Fruit fly (Drosophila melanogaster) whole organism, embryonic: ENCODE measurements around the gene CG44158.

Experiments
- Atf-2 ChIP-seq: fragments of 200-800 bp; sonication (Bioruptor generic); optimal IDR thresholded peaks from 2 replicates; lab custom pipeline; 2016; ENCODE audit warnings: missing biosample characterization, missing genetic modification characterization
- Awh ChIP-seq: fragments of 200-800 bp; sonication (Bioruptor generic); IDR thresholded peaks from 2 replicates; pipeline ENCODE4, ENCODE4 v1.3.6; 2022; ENCODE audit warnings: missing biosample characterization, missing genetic modification characterization
- B-H1 ChIP-seq: fragments of 200-800 bp; sonication (Bioruptor generic); IDR thresholded peaks from 3 replicates; pipeline ENCODE4 v1.3.6; 2022; ENCODE audit warnings: missing biosample characterization, missing genetic modification characterization
- Bdp1 ChIP-seq: fragments of 200-800 bp; sonication (Bioruptor generic); optimal IDR thresholded peaks from 3 replicates; lab custom pipeline; 2016; ENCODE audit warnings: missing biosample characterization, missing genetic modification characterization
- CG1024 ChIP-seq: fragments of 200-800 bp; sonication (Bioruptor generic); IDR thresholded peaks from 2 replicates; pipeline ENCODE4 v1.3.6; 2022; ENCODE audit warnings: missing biosample characterization, missing genetic modification characterization
- CG10959 ChIP-seq: fragments of 200-800 bp; sonication (Bioruptor generic); IDR thresholded peaks from 2 replicates; pipeline ENCODE4 v1.3.6; 2022; ENCODE audit warnings: missing biosample characterization, missing genetic modification characterization
- CG10979 ChIP-seq: fragments of 200-800 bp; sonication (Bioruptor generic); optimal IDR thresholded peaks from 2 replicates; lab custom pipeline; 2018; ENCODE audit warnings: missing biosample characterization, mild to moderate bottlenecking, missing genetic modification characterization, moderate library complexity
- CG11247 ChIP-seq: fragments of 200-800 bp; sonication (Bioruptor generic); IDR thresholded peaks from 2 replicates; pipeline ENCODE4 v1.3.6; 2022; ENCODE audit warnings: missing biosample characterization, missing genetic modification characterization
- CG11504 ChIP-seq: fragments of 200-800 bp; sonication (Bioruptor generic); optimal IDR thresholded peaks from 3 replicates; lab custom pipeline; 2019; ENCODE audit warnings: missing biosample characterization, mild to moderate bottlenecking, missing genetic modification characterization, moderate library complexity
- CG11723 ChIP-seq: fragments of 200-800 bp; sonication (Bioruptor generic); optimal IDR thresholded peaks from 2 replicates; lab custom pipeline; 2017; ENCODE audit warnings: missing biosample characterization, mild to moderate bottlenecking, missing genetic modification characterization
- CG14050 ChIP-seq: fragments of 200-800 bp; sonication (Bioruptor generic); IDR thresholded peaks from 3 replicates; pipeline ENCODE4 v1.3.6; 2022; ENCODE audit warnings: missing biosample characterization, missing genetic modification characterization
- CG14710 ChIP-seq: fragments of 200-800 bp; sonication (Bioruptor generic); optimal IDR thresholded peaks from 3 replicates; lab custom pipeline; 2019; ENCODE audit warnings: missing biosample characterization, mild to moderate bottlenecking, missing genetic modification characterization, moderate library complexity
- CG1647 ChIP-seq: fragments of 200-800 bp; sonication (Bioruptor generic); optimal IDR thresholded peaks from 3 replicates; lab custom pipeline; 2016; ENCODE audit warnings: missing biosample characterization, missing genetic modification characterization
- CG17912 ChIP-seq: fragments of 200-800 bp; sonication (Bioruptor generic); optimal IDR thresholded peaks from 2 replicates; lab custom pipeline; 2018; ENCODE audit warnings: missing biosample characterization, mild to moderate bottlenecking, missing genetic modification characterization
- CG1792 ChIP-seq: fragments of 200-800 bp; sonication (Bioruptor generic); optimal IDR thresholded peaks from 2 replicates; lab custom pipeline; 2016; ENCODE audit warnings: missing biosample characterization, missing genetic modification characterization
- CG2678 ChIP-seq: fragments of 200-800 bp; sonication (Bioruptor generic); optimal IDR thresholded peaks from 3 replicates; lab custom pipeline; 2019; ENCODE audit warnings: missing biosample characterization, mild to moderate bottlenecking, missing genetic modification characterization, moderate library complexity
- CG31224 ChIP-seq: fragments of 200-800 bp; sonication (Bioruptor generic); IDR thresholded peaks from 2 replicates; pipeline ENCODE4 v1.3.6; 2022; ENCODE audit warnings: missing biosample characterization, missing genetic modification characterization
- CG6791 ChIP-seq: fragments of 200-800 bp; sonication (Bioruptor generic); IDR thresholded peaks from 3 replicates; pipeline ENCODE4 v1.3.6; 2022; ENCODE audit warnings: missing biosample characterization, missing genetic modification characterization; ENCODE audit not compliant: partially characterized antibody
- CG6813 ChIP-seq: fragments of 200-800 bp; sonication (Bioruptor generic); optimal IDR thresholded peaks from 2 replicates; lab custom pipeline; 2017; ENCODE audit warnings: missing biosample characterization, missing genetic modification characterization, mild to moderate bottlenecking, moderate library complexity, missing genetic modification reagents
- CG8924 ChIP-seq: fragments of 200-800 bp; optimal IDR thresholded peaks from 3 replicates; lab custom pipeline; 2019; ENCODE audit warnings: missing biosample characterization, mild to moderate bottlenecking, missing genetic modification characterization, moderate library complexity
- CG9215 ChIP-seq: fragments of 200-800 bp; sonication (Bioruptor generic); IDR thresholded peaks from 2 replicates; pipeline ENCODE4 v1.3.6; 2022; ENCODE audit warnings: missing biosample characterization, missing genetic modification characterization
- CTCF ChIP-seq: fragments of 200-800 bp; sonication (Bioruptor generic); optimal IDR thresholded peaks from 2 replicates; lab custom pipeline; 2017; ENCODE audit warnings: missing biosample characterization, mild to moderate bottlenecking, missing genetic modification characterization, moderate library complexity
- Dek ChIP-seq: fragments of 200-800 bp; sonication (Bioruptor generic); optimal IDR thresholded peaks from 3 replicates; lab custom pipeline; 2019; ENCODE audit warnings: missing biosample characterization, mild to moderate bottlenecking, missing genetic modification characterization, moderate library complexity
- Dip3 ChIP-seq: fragments of 200-800 bp; sonication (Bioruptor generic); optimal IDR thresholded peaks from 3 replicates; lab custom pipeline; 2016; ENCODE audit warnings: missing biosample characterization, missing genetic modification characterization
- Dll ChIP-seq: fragments of 200-800 bp; sonication (Bioruptor generic); IDR thresholded peaks from 4 replicates; pipeline ENCODE4 v1.3.6; 2022; ENCODE audit warnings: missing biosample characterization, missing genetic modification characterization; ENCODE audit not compliant: partially characterized antibody
- Dp ChIP-seq: fragments of 200-800 bp; sonication (Bioruptor generic); optimal IDR thresholded peaks from 2 replicates; lab custom pipeline; 2018; ENCODE audit warnings: missing biosample characterization, mild to moderate bottlenecking, missing genetic modification characterization, moderate library complexity
- HmgD ChIP-seq: fragments of 200-800 bp; sonication (Bioruptor generic); optimal IDR thresholded peaks from 3 replicates; lab custom pipeline; 2016; ENCODE audit warnings: missing biosample characterization, missing genetic modification characterization
- HmgZ ChIP-seq: fragments of 200-800 bp; sonication (Bioruptor generic); optimal IDR thresholded peaks from 2 replicates; lab custom pipeline; 2018; ENCODE audit warnings: missing biosample characterization, mild to moderate bottlenecking, missing genetic modification characterization
- Hmx ChIP-seq: fragments of 200-800 bp; sonication (Bioruptor generic); optimal IDR thresholded peaks from 2 replicates; lab custom pipeline; 2016; ENCODE audit warnings: missing biosample characterization, missing genetic modification characterization
- Hr3 ChIP-seq: fragments of 200-800 bp; sonication (Bioruptor generic); optimal IDR thresholded peaks from 3 replicates; lab custom pipeline; 2016; ENCODE audit warnings: missing biosample characterization, missing genetic modification characterization
- Meics ChIP-seq: fragments of 200-800 bp; sonication (Bioruptor generic); optimal IDR thresholded peaks from 2 replicates; lab custom pipeline; 2017; ENCODE audit warnings: missing biosample characterization, mild to moderate bottlenecking, missing genetic modification characterization
- Mrtf ChIP-seq: fragments of 200-800 bp; sonication (Bioruptor generic); IDR thresholded peaks from 3 replicates; pipeline ENCODE4 v1.3.6; 2022; ENCODE audit warnings: missing biosample characterization, missing genetic modification characterization
- NC2α ChIP-seq: fragments of 200-800 bp; sonication (Bioruptor generic); optimal IDR thresholded peaks from 2 replicates; lab custom pipeline; 2016; ENCODE audit warnings: missing biosample characterization, missing genetic modification characterization
- NfI ChIP-seq: fragments of 200-800 bp; sonication (Bioruptor generic); optimal IDR thresholded peaks from 3 replicates; lab custom pipeline; 2018; ENCODE audit warnings: missing biosample characterization, mild to moderate bottlenecking, missing genetic modification characterization, moderate library complexity
- Rfx ChIP-seq: fragments of 200-800 bp; sonication (Bioruptor generic); IDR thresholded peaks from 2 replicates; pipeline ENCODE4 v1.3.6; 2022; ENCODE audit warnings: missing biosample characterization, missing genetic modification characterization
- Sin3A ChIP-seq: fragments of >200 bp; optimal IDR thresholded peaks from 2 replicates; lab custom pipeline; 2018
- Stat92E ChIP-seq, 3 experiments: fragments of >200 bp in 2 of 3; fragments of 200-800 bp in 1 of 3; sonication (Bioruptor generic) in 1 of 3; optimal IDR thresholded peaks; 2 replicates each; lab custom pipeline; 2017 to 2019; ENCODE audit warnings: missing biosample characterization in 3 of 3, missing genetic modification characterization in 3 of 3, mild to moderate bottlenecking in 1 of 3, moderate library complexity in 1 of 3
- TFAM ChIP-seq: fragments of 200-800 bp; sonication (Bioruptor generic); optimal IDR thresholded peaks from 2 replicates; lab custom pipeline; 2017; ENCODE audit warnings: missing biosample characterization, missing genetic modification characterization, inconsistent platforms
- bsh ChIP-seq, 2 experiments: fragments of 200-800 bp; sonication (Bioruptor generic); optimal IDR thresholded peaks; 2 replicates each; lab custom pipeline; 2017 to 2018; ENCODE audit warnings: mild to moderate bottlenecking in 2 of 2, missing biosample characterization in 2 of 2, missing genetic modification characterization in 2 of 2, moderate library complexity in 1 of 2
- chm ChIP-seq: fragments of 200-800 bp; sonication (Bioruptor generic); IDR thresholded peaks from 2 replicates; pipeline ENCODE4 v1.3.6; 2022; ENCODE audit warnings: missing biosample characterization, missing genetic modification characterization
- dati ChIP-seq: fragments of 200-800 bp; sonication (Bioruptor generic); IDR thresholded peaks from 2 replicates; pipeline ENCODE4 v1.3.6; 2022; ENCODE audit warnings: missing biosample characterization, missing genetic modification characterization
- ems ChIP-seq: fragments of 200-800 bp; sonication (Bioruptor generic); optimal IDR thresholded peaks from 3 replicates; lab custom pipeline; 2016; ENCODE audit warnings: missing biosample characterization, missing genetic modification characterization
- h ChIP-seq: fragments of >200 bp; optimal IDR thresholded peaks from 2 replicates; lab custom pipeline; 2017
- ind ChIP-seq: fragments of 200-800 bp; sonication (Bioruptor generic); optimal IDR thresholded peaks from 3 replicates; lab custom pipeline; 2016; ENCODE audit warnings: missing biosample characterization, missing genetic modification characterization
- insv ChIP-seq, 2 experiments: fragments of 200-800 bp; sonication (Bioruptor generic); optimal IDR thresholded peaks; 3 replicates each; lab custom pipeline; 2016 to 2018; ENCODE audit warnings: missing biosample characterization in 2 of 2, missing genetic modification characterization in 2 of 2
- lab ChIP-seq: fragments of 200-800 bp; sonication (Bioruptor generic); optimal IDR thresholded peaks from 3 replicates; lab custom pipeline; 2017; ENCODE audit warnings: missing biosample characterization, missing genetic modification characterization, mild to moderate bottlenecking, moderate library complexity, missing genetic modification reagents
- lbe ChIP-seq: fragments of 200-800 bp; sonication (Bioruptor generic); optimal IDR thresholded peaks from 2 replicates; lab custom pipeline; 2016; ENCODE audit warnings: missing biosample characterization, mild to moderate bottlenecking, missing genetic modification characterization
- slou ChIP-seq: fragments of 200-800 bp; sonication (Bioruptor generic); optimal IDR thresholded peaks from 3 replicates; lab custom pipeline; 2016; ENCODE audit warnings: missing biosample characterization, missing genetic modification characterization
- slp2 ChIP-seq: fragments of 200-800 bp; sonication (Bioruptor generic); optimal IDR thresholded peaks from 2 replicates; lab custom pipeline; 2016; ENCODE audit warnings: missing biosample characterization, missing genetic modification characterization
- ssp ChIP-seq: fragments of 200-800 bp; sonication (Bioruptor generic); IDR thresholded peaks from 2 replicates; pipeline ENCODE4 v1.3.6; 2022; ENCODE audit warnings: missing biosample characterization, missing genetic modification characterization
- yki ChIP-seq: fragments of >200 bp; optimal IDR thresholded peaks from 3 replicates; lab custom pipeline; 2018
- zen2 ChIP-seq: fragments of 200-800 bp; sonication (Bioruptor generic); IDR thresholded peaks from 3 replicates; pipeline ENCODE4 v1.3.6; 2022; ENCODE audit warnings: missing biosample characterization, missing genetic modification characterization; ENCODE audit not compliant: partially characterized antibody

Gene CG44158

dm6 chr3R:18188702-18189125, 19.9 kb upstream of the CG44158 start, which contains the start of the genes CG12321 and MED17 (continued):
- TF ChIP-seq Dek (tag; lab: Kevin White, UChicago) (peak; percentile 85), CG14050 (peak; percentile 69), chm (GFP tag; lab: Robert Waterston, UW) (peak; percentile 79), HmgD (GFP tag; lab: Kevin White, UChicago) (no peak), B-H1 (GFP tag; lab: Robert Waterston, UW) (peak; percentile 73), ind (GFP tag; lab: Kevin White, UChicago) (peak; percentile 92), CG11723 (peak; percentile 82), Meics (peak; percentile 100), Rfx (peak; percentile 96), slp2 (GFP tag; lab: Kevin White, UChicago) (no peak), NfI (GFP tag; lab: Kevin White, UChicago) (peak; percentile 89), lbe (GFP tag; lab: Kevin White, UChicago) (peak; percentile 89), bsh (GFP tag; optimal IDR thresholded peaks at IDR 0.05; lab: Kevin White, UChicago) (peak in 1 of 2 experiments; percentile 85), CG11504 (peak; percentile 87), ssp (GFP tag; lab: Robert Waterston, UW) (peak; percentile 87), CG9215 (GFP tag; lab: Robert Waterston, UW) (peak; percentile 88), Hmx (peak; percentile 42), Dp (GFP tag; lab: Kevin White, UChicago) (peak; percentile 66), Bdp1 (peak; percentile 62), zen2 (GFP tag; lab: Robert Waterston, UW) (no peak), TFAM (GFP tag; lab: Kevin White, UChicago) (no peak), CTCF (GFP tag; lab: Kevin White, UChicago) (peak; percentile 48), ems (GFP tag; lab: Kevin White, UChicago) (no peak), dati (no peak), Dip3 (GFP tag; lab: Kevin White, UChicago) (peak; percentile 77), CG11247 (peak; percentile 92), Hr3 (peak; percentile 96), CG10959 (GFP tag; lab: Robert Waterston, UW) (peak; percentile 73), Sin3A (lab: Kevin White, UChicago) (peak; percentile 5), lab (peak; percentile 90), CG17912 (GFP tag; lab: Kevin White, UChicago) (peak; percentile 43), Dll (0 out of 4 replicates have a peak, but pooled peaks have one; percentile 45), CG6813 (peak; percentile 42), NC2α (GFP tag; lab: Kevin White, UChicago) (no peak), CG1792 (GFP tag; lab: Kevin White, UChicago) (peak; percentile 10), CG10979 (tag; lab: Kevin White, UChicago) (peak; percentile 85), Stat92E (GFP tag; optimal IDR thresholded peaks at IDR 0.05; lab: Kevin White, UChicago) (no peak), Awh (GFP tag; lab: Robert Waterston, UW) (peak; percentile 50; the same call in 1 of the 2 replicates), Mrtf (GFP tag; lab: Robert Waterston, UW) (peak; percentile 73; the same call in 1 of the 3 replicates), Atf-2 (GFP tag; lab: Kevin White, UChicago) (peak; percentile 29), CG6791 (no peak), yki (lab: Kevin White, UChicago) (no peak), CG1647 (GFP tag; lab: Kevin White, UChicago) (peak; percentile 62), insv (GFP tag; optimal IDR thresholded peaks at IDR 0.05; lab: Kevin White, UChicago) (peak in 1 of 2 experiments; percentile 57), CG1024 (GFP tag; lab: Robert Waterston, UW) (no peak), slou (GFP tag; lab: Kevin White, UChicago) (peak; percentile 82), CG14710 (peak; percentile 92), CG31224 (GFP tag; lab: Robert Waterston, UW) (peak; percentile 83), HmgZ (tag; lab: Kevin White, UChicago) (peak; percentile 71), CG8924 (tag; lab: Kevin White, UChicago) (peak; percentile 90), CG2678 (peak; percentile 90), h (lab: Kevin White, UChicago) (no peak)
